Fruit fly (Drosophila melanogaster) whole organism, embryonic: ENCODE data around the gene CG7841.

Experiments used
- CG10147 ChIP-seq: fragments of 200-800 bp; sonication (Bioruptor generic); optimal IDR thresholded peaks from 2 replicates; lab custom pipeline; 2019; ENCODE audit warnings: missing biosample characterization, mild to moderate bottlenecking, missing genetic modification characterization, moderate library complexity
- CG10274 ChIP-seq: fragments of 200-800 bp; sonication (Bioruptor generic); optimal IDR thresholded peaks from 3 replicates; lab custom pipeline; 2017; ENCODE audit warnings: missing biosample characterization, mild to moderate bottlenecking, missing genetic modification characterization
- CG10321 ChIP-seq: fragments of 200-800 bp; sonication (Bioruptor generic); IDR thresholded peaks from 2 replicates; pipeline ENCODE4 v1.3.6; 2022; ENCODE audit warnings: missing biosample characterization, missing genetic modification characterization
- CG12299 ChIP-seq: fragments of 200-800 bp; sonication (Bioruptor generic); optimal IDR thresholded peaks from 2 replicates; lab custom pipeline; 2018; ENCODE audit warnings: missing biosample characterization, mild to moderate bottlenecking, missing genetic modification characterization
- CG12942 ChIP-seq: fragments of 200-800 bp; sonication (Bioruptor generic); optimal IDR thresholded peaks from 3 replicates; lab custom pipeline; 2016; ENCODE audit warnings: missing biosample characterization, missing genetic modification characterization
- CG14667 ChIP-seq: fragments of 200-800 bp; sonication (Bioruptor generic); IDR thresholded peaks from 2 replicates; pipeline ENCODE4 v1.3.6; 2022; ENCODE audit warnings: missing biosample characterization, missing genetic modification characterization
- CG15601 ChIP-seq: fragments of 200-800 bp; sonication (Bioruptor generic); optimal IDR thresholded peaks from 3 replicates; lab custom pipeline; 2019; ENCODE audit warnings: missing biosample characterization, mild to moderate bottlenecking, missing genetic modification characterization, moderate library complexity
- CG1602 ChIP-seq: fragments of 200-800 bp; sonication (Bioruptor generic); optimal IDR thresholded peaks from 3 replicates; lab custom pipeline; 2016; ENCODE audit warnings: missing biosample characterization, missing genetic modification characterization
- CG17361 ChIP-seq: fragments of 200-800 bp; sonication (Bioruptor generic); IDR thresholded peaks from 3 replicates; pipeline ENCODE4 v1.3.6; 2022; ENCODE audit warnings: missing biosample characterization, missing genetic modification characterization
- CG17912 ChIP-seq: fragments of 200-800 bp; sonication (Bioruptor generic); optimal IDR thresholded peaks from 2 replicates; lab custom pipeline; 2018; ENCODE audit warnings: missing biosample characterization, mild to moderate bottlenecking, missing genetic modification characterization
- CG1792 ChIP-seq: fragments of 200-800 bp; sonication (Bioruptor generic); optimal IDR thresholded peaks from 2 replicates; lab custom pipeline; 2016; ENCODE audit warnings: missing biosample characterization, missing genetic modification characterization
- CG2202 ChIP-seq: fragments of 200-800 bp; sonication (Bioruptor generic); optimal IDR thresholded peaks from 2 replicates; lab custom pipeline; 2018; ENCODE audit warnings: missing biosample characterization, mild to moderate bottlenecking, missing genetic modification characterization
- CG2712 ChIP-seq: fragments of 200-800 bp; optimal IDR thresholded peaks from 3 replicates; lab custom pipeline; 2019; ENCODE audit warnings: missing biosample characterization, mild to moderate bottlenecking, missing genetic modification characterization, moderate library complexity
- CG32532 ChIP-seq: fragments of 200-800 bp; sonication (Bioruptor generic); IDR thresholded peaks from 2 replicates; pipeline ENCODE4 v1.3.6; 2022; ENCODE audit warnings: missing biosample characterization, missing genetic modification characterization
- CG34224 ChIP-seq: fragments of 200-800 bp; sonication (Bioruptor generic); IDR thresholded peaks from 3 replicates; pipeline ENCODE4 v1.3.6; 2022; ENCODE audit warnings: missing biosample characterization, missing genetic modification characterization; ENCODE audit not compliant: partially characterized antibody
- CG42726 ChIP-seq: fragments of 200-800 bp; sonication (Bioruptor generic); IDR thresholded peaks from 2 replicates; pipeline ENCODE4 v1.3.6; 2022; ENCODE audit warnings: missing biosample characterization, missing genetic modification characterization; ENCODE audit not compliant: partially characterized antibody
- CG4854 ChIP-seq: fragments of 200-800 bp; sonication (Bioruptor generic); optimal IDR thresholded peaks from 2 replicates; lab custom pipeline; 2016; ENCODE audit warnings: missing biosample characterization, missing genetic modification characterization, inconsistent platforms
- CG5245 ChIP-seq: fragments of 200-800 bp; sonication (Bioruptor generic); optimal IDR thresholded peaks from 3 replicates; lab custom pipeline; 2016; ENCODE audit warnings: missing biosample characterization, missing genetic modification characterization
- CG6765 ChIP-seq: fragments of 200-800 bp; sonication (Bioruptor generic); optimal IDR thresholded peaks from 3 replicates; lab custom pipeline; 2017; ENCODE audit warnings: missing biosample characterization, mild to moderate bottlenecking, missing genetic modification characterization
- CG8089 ChIP-seq: fragments of 200-800 bp; sonication (Bioruptor generic); optimal IDR thresholded peaks from 3 replicates; lab custom pipeline; 2016; ENCODE audit warnings: missing biosample characterization, missing genetic modification characterization
- CoRest ChIP-seq: fragments of 200-800 bp; sonication (Bioruptor generic); optimal IDR thresholded peaks from 3 replicates; lab custom pipeline; 2018; ENCODE audit warnings: missing biosample characterization, mild to moderate bottlenecking, missing genetic modification characterization, moderate library complexity
- Hand ChIP-seq: fragments of 200-800 bp; sonication (Bioruptor generic); optimal IDR thresholded peaks from 2 replicates; lab custom pipeline; 2017; ENCODE audit warnings: mild to moderate bottlenecking, missing biosample characterization, missing genetic modification reagents, missing genetic modification characterization
- Jarid2 ChIP-seq: fragments of 200-800 bp; sonication (Bioruptor generic); optimal IDR thresholded peaks from 3 replicates; lab custom pipeline; 2017; ENCODE audit warnings: mild to moderate bottlenecking, missing biosample characterization, missing genetic modification reagents, missing genetic modification characterization
- Nf-YA ChIP-seq: fragments of 200-800 bp; sonication (Bioruptor generic); IDR thresholded peaks from 2 replicates; pipeline ENCODE4 v1.3.6; 2022; ENCODE audit warnings: missing biosample characterization, missing genetic modification characterization
- Pdp1 ChIP-seq, 2 experiments: fragments of 200-800 bp; sonication (Bioruptor generic); optimal IDR thresholded peaks; 3 replicates each; lab custom pipeline; 2016; ENCODE audit warnings: missing biosample characterization in 2 of 2, missing genetic modification characterization in 2 of 2, mild to moderate bottlenecking in 1 of 2, moderate library complexity in 1 of 2
- Sry-δ ChIP-seq: fragments of 200-800 bp; sonication (Bioruptor generic); optimal IDR thresholded peaks from 2 replicates; lab custom pipeline; 2016; ENCODE audit warnings: missing biosample characterization, missing genetic modification characterization
- Tbp ChIP-seq: fragments of >200 bp; optimal IDR thresholded peaks from 2 replicates; lab custom pipeline; 2018; ENCODE audit warnings: missing biosample characterization, missing genetic modification characterization
- Usf ChIP-seq: fragments of 200-800 bp; sonication (Bioruptor generic); optimal IDR thresholded peaks from 2 replicates; lab custom pipeline; 2017; ENCODE audit warnings: missing genotype, missing biosample characterization, missing genetic modification characterization
- al ChIP-seq: fragments of 200-800 bp; sonication (Bioruptor generic); IDR thresholded peaks from 2 replicates; pipeline ENCODE4 v1.3.6; 2022; ENCODE audit warnings: missing biosample characterization, missing genetic modification characterization
- aop ChIP-seq: fragments of 200-800 bp; sonication (Bioruptor generic); IDR thresholded peaks from 2 replicates; pipeline ENCODE4 v1.3.6; 2022; ENCODE audit warnings: missing biosample characterization, missing genetic modification characterization
- bigmax ChIP-seq: fragments of 200-800 bp; sonication (Bioruptor generic); optimal IDR thresholded peaks from 2 replicates; lab custom pipeline; 2018; ENCODE audit warnings: missing biosample characterization, mild to moderate bottlenecking, missing genetic modification characterization
- en ChIP-seq: fragments of 200-800 bp; sonication (Bioruptor generic); optimal IDR thresholded peaks from 2 replicates; lab custom pipeline; 2016; ENCODE audit warnings: missing biosample characterization, missing genetic modification characterization
- fd64A ChIP-seq: fragments of 200-800 bp; sonication (Bioruptor generic); optimal IDR thresholded peaks from 3 replicates; lab custom pipeline; 2018; ENCODE audit warnings: missing biosample characterization, mild to moderate bottlenecking, missing genetic modification characterization
- hth ChIP-seq: fragments of >200 bp; optimal IDR thresholded peaks from 2 replicates; lab custom pipeline; 2017; ENCODE audit warnings: inconsistent platforms
- ind ChIP-seq: fragments of 200-800 bp; sonication (Bioruptor generic); optimal IDR thresholded peaks from 3 replicates; lab custom pipeline; 2016; ENCODE audit warnings: missing biosample characterization, missing genetic modification characterization
- klu ChIP-seq: fragments of 200-800 bp; sonication (Bioruptor generic); IDR thresholded peaks from 2 replicates; pipeline ENCODE4 v1.3.6; 2022; ENCODE audit warnings: missing biosample characterization, missing genetic modification characterization
- lab ChIP-seq: fragments of 200-800 bp; sonication (Bioruptor generic); optimal IDR thresholded peaks from 3 replicates; lab custom pipeline; 2017; ENCODE audit warnings: missing biosample characterization, missing genetic modification characterization, mild to moderate bottlenecking, moderate library complexity, missing genetic modification reagents
- nerfin-1 ChIP-seq: fragments of 200-800 bp; sonication (Bioruptor generic); optimal IDR thresholded peaks from 3 replicates; lab custom pipeline; 2019; ENCODE audit warnings: missing biosample characterization, mild to moderate bottlenecking, missing genetic modification characterization, moderate library complexity
- nmo ChIP-seq: fragments of 200-800 bp; sonication (Bioruptor generic); optimal IDR thresholded peaks from 2 replicates; lab custom pipeline; 2018; ENCODE audit warnings: missing biosample characterization, mild to moderate bottlenecking, missing genetic modification characterization, moderate library complexity
- p53 ChIP-seq: fragments of 200-800 bp; sonication (Bioruptor generic); optimal IDR thresholded peaks from 2 replicates; lab custom pipeline; 2016; ENCODE audit warnings: missing biosample characterization, missing genetic modification characterization
- pan ChIP-seq, 4 experiments: fragments of >200 bp in 3 of 4; fragments of 200-800 bp in 1 of 4; sonication (Bioruptor generic) in 1 of 4; optimal IDR thresholded peaks in 3 of 4; IDR thresholded peaks in 1 of 4; 2 replicates each; pipeline versions ENCODE4 v1.3.6 to Lab custom; 2017 to 2022; ENCODE audit warnings: missing biosample characterization in 2 of 4, missing genetic modification characterization in 2 of 4, mixed read lengths in 1 of 4
- pb ChIP-seq: fragments of 200-800 bp; sonication (Bioruptor generic); optimal IDR thresholded peaks from 3 replicates; lab custom pipeline; 2016; ENCODE audit warnings: missing biosample characterization, missing genetic modification characterization
- row ChIP-seq: fragments of 200-800 bp; sonication (Bioruptor generic); IDR thresholded peaks from 3 replicates; pipeline ENCODE4 v1.3.6; 2022; ENCODE audit warnings: missing biosample characterization, missing genetic modification characterization
- sqz ChIP-seq: fragments of 200-800 bp; sonication (Bioruptor generic); optimal IDR thresholded peaks from 3 replicates; lab custom pipeline; 2018; ENCODE audit warnings: missing biosample characterization, mild to moderate bottlenecking, missing genetic modification characterization
- stc ChIP-seq: fragments of 200-800 bp; sonication (Bioruptor generic); IDR thresholded peaks from 2 replicates; pipeline ENCODE4 v1.3.6; 2022; ENCODE audit warnings: missing biosample characterization, missing genetic modification characterization
- tin ChIP-seq: fragments of 200-800 bp; sonication (Bioruptor generic); optimal IDR thresholded peaks from 3 replicates; lab custom pipeline; 2016; ENCODE audit warnings: missing biosample characterization, missing genetic modification characterization
- trh ChIP-seq: fragments of 200-800 bp; sonication (Bioruptor generic); optimal IDR thresholded peaks from 2 replicates; lab custom pipeline; 2016; ENCODE audit warnings: missing biosample characterization, missing genetic modification characterization
- unpg ChIP-seq: fragments of 200-800 bp; sonication (Bioruptor generic); optimal IDR thresholded peaks from 3 replicates; lab custom pipeline; 2018; ENCODE audit warnings: missing biosample characterization, mild to moderate bottlenecking, missing genetic modification characterization, moderate library complexity
- usp ChIP-seq: fragments of >200 bp; optimal IDR thresholded peaks from 2 replicates; lab custom pipeline; 2017; ENCODE audit warnings: missing biosample characterization, missing genetic modification characterization
- vnd ChIP-seq: fragments of 200-800 bp; sonication (Bioruptor generic); IDR thresholded peaks from 3 replicates; pipeline ENCODE4 v1.3.6; 2022; ENCODE audit warnings: missing biosample characterization, missing genetic modification characterization; ENCODE audit not compliant: partially characterized antibody
- wdn ChIP-seq: fragments of 200-800 bp; sonication (Bioruptor generic); IDR thresholded peaks from 2 replicates; pipeline ENCODE4 v1.3.6; 2022; ENCODE audit warnings: missing biosample characterization, missing genetic modification characterization

The CG7841 gene

DNA sequence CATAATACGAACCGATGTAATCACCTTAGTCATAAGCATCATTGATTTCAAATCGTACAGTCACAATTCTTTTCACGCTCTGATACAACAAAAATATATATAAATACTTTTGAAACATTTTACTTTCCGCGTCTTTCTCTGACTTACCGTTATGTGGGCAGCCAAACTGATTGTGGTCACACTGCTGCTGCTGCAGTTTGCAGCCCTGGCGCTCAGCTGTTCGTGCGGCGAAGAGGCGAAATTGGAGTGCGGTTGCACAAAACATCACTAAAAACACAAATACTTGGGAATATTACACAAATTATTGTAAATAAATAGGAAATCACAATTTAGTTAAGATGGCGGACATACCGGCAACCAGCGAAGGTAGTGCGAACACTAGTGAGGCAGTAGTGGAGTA, 1.3 kb upstream of the CG7841 start, which contains the start of the genes gdl and gdl-ORF39 (continued):
- TF ChIP-seq CG34224: peak; percentile 44; the same call in 2 of the 3 replicates
- no peak for TF ChIP-seq CG10274 (GFP tag; lab: Kevin White, UChicago)
- no peak for TF ChIP-seq pb (GFP tag; lab: Kevin White, UChicago)
- no peak for TF ChIP-seq sqz
- TF ChIP-seq CG6765: no peak
- peak; percentile 22 for TF ChIP-seq Sry-δ (GFP tag; lab: Kevin White, UChicago)
- no peak for TF ChIP-seq CG10321
- TF ChIP-seq vnd: no peak
- no peak; the same call in 2 of the 3 replicates for TF ChIP-seq row (GFP tag; lab: Robert Waterston, UW)
- no peak for TF ChIP-seq CG14667 (GFP tag; lab: Robert Waterston, UW)
- no peak for TF ChIP-seq nerfin-1 (tag; lab: Kevin White, UChicago)
- TF ChIP-seq CG2202 (tag; lab: Kevin White, UChicago): no peak
- no peak for TF ChIP-seq Usf
- peak in 1 of 2 experiments; percentile 63 for TF ChIP-seq Pdp1 (GFP tag; optimal IDR thresholded peaks at IDR 0.05; lab: Kevin White, UChicago)
- TF ChIP-seq CG1792 (GFP tag; lab: Kevin White, UChicago): no peak
- no peak for TF ChIP-seq CG10147 (GFP tag; lab: Kevin White, UChicago)
- no peak for TF ChIP-seq klu (GFP tag; lab: Robert Waterston, UW)
- no peak for TF ChIP-seq CG32532 (GFP tag; lab: Robert Waterston, UW)
- TF ChIP-seq trh (GFP tag; lab: Kevin White, UChicago): no peak
- TF ChIP-seq CG12299 (tag; lab: Kevin White, UChicago): no peak
- TF ChIP-seq CG5245: no peak
- TF ChIP-seq p53 (GFP tag; lab: Kevin White, UChicago): no peak
- no peak for TF ChIP-seq tin (GFP tag; lab: Kevin White, UChicago)
- TF ChIP-seq pan (optimal IDR thresholded peaks at IDR 0.05; lab: Kevin White, UChicago): no peak
- no peak for TF ChIP-seq pan (GFP tag; optimal IDR thresholded peaks at IDR 0.05 in 1 of 2, IDR thresholded peaks at IDR 0.05 in 1 of 2)
- TF ChIP-seq CG12942: no peak
- no peak for TF ChIP-seq Nf-YA (GFP tag; lab: Robert Waterston, UW)
- TF ChIP-seq wdn (GFP tag; lab: Robert Waterston, UW): no peak
- TF ChIP-seq unpg (GFP tag; lab: Kevin White, UChicago): no peak
- TF ChIP-seq lab: no peak
- no peak for TF ChIP-seq en (GFP tag; lab: Kevin White, UChicago)
- TF ChIP-seq al (GFP tag; lab: Robert Waterston, UW): no peak
- peak; percentile 13 for TF ChIP-seq nmo
- TF ChIP-seq CG17361: no peak
- TF ChIP-seq CoRest (tag; lab: Kevin White, UChicago): no peak
- TF ChIP-seq usp: no peak
- TF ChIP-seq hth (lab: Kevin White, UChicago): no peak
- TF ChIP-seq bigmax: no peak
- no peak for TF ChIP-seq CG8089
- peak; percentile 6 for TF ChIP-seq CG15601
- no peak for TF ChIP-seq CG42726 (GFP tag; lab: Robert Waterston, UW)
- TF ChIP-seq fd64A (GFP tag; lab: Kevin White, UChicago): no peak
- TF ChIP-seq CG4854 (GFP tag; lab: Kevin White, UChicago): no peak
- no peak for TF ChIP-seq Hand (GFP tag; lab: Kevin White, UChicago)
- no peak for TF ChIP-seq CG1602 (GFP tag; lab: Kevin White, UChicago)
- TF ChIP-seq CG17912 (GFP tag; lab: Kevin White, UChicago): no peak
- peak; percentile 6 for TF ChIP-seq CG2712
- TF ChIP-seq Tbp: no peak
- no peak for TF ChIP-seq aop (GFP tag; lab: Robert Waterston, UW)
- TF ChIP-seq ind: no peak
- TF ChIP-seq Jarid2 (GFP tag; lab: Kevin White, UChicago): no peak
- no peak for TF ChIP-seq stc
